Worm (Caenorhabditis elegans) whole organism, L1 larva: ENCODE data around the gene F58B4.7.
A peak's percentile ranks its signal among the peaks of the same experiment; 100 is the strongest.

Experiments used
- C16A3.4 ChIP-seq: fragments of 150-350 bp; optimal IDR thresholded peaks from 2 replicates; lab custom pipeline; 2014; ENCODE audit warnings: missing biosample characterization, missing genetic modification characterization
- C34B4.2 ChIP-seq: sonication (generic microtip); optimal IDR thresholded peaks from 2 replicates; lab custom pipeline; 2017; ENCODE audit warnings: mild to moderate bottlenecking, missing genetic modification characterization, missing compliant biosample characterization
- aha-1 ChIP-seq: fragments of 150-350 bp; optimal IDR thresholded peaks from 2 replicates; lab custom pipeline; 2014; ENCODE audit warnings: missing biosample characterization, missing genetic modification characterization
- alr-1 ChIP-seq: fragments of 200-800 bp; sonication (Bioruptor generic); optimal IDR thresholded peaks from 2 replicates; lab custom pipeline; 2018; ENCODE audit warnings: borderline replicate concordance, mild to moderate bottlenecking, missing genetic modification characterization, missing compliant biosample characterization
- blmp-1 ChIP-seq: fragments of 150-350 bp; optimal IDR thresholded peaks from 2 replicates; lab custom pipeline; 2014; ENCODE audit warnings: missing biosample characterization, missing genetic modification characterization
- ceh-63 ChIP-seq: fragments of 200-800 bp; sonication (Bioruptor generic); optimal IDR thresholded peaks from 2 replicates; lab custom pipeline; 2018; ENCODE audit warnings: mild to moderate bottlenecking, missing genetic modification characterization, missing compliant biosample characterization
- ceh-8 ChIP-seq: fragments of 200-800 bp; sonication (Bioruptor generic); optimal IDR thresholded peaks from 2 replicates; lab custom pipeline; 2018; ENCODE audit warnings: mild to moderate bottlenecking, missing genetic modification characterization, moderate library complexity, missing compliant biosample characterization
- dsc-1 ChIP-seq: sonication (generic microtip); optimal IDR thresholded peaks from 2 replicates; lab custom pipeline; 2016; ENCODE audit warnings: mild to moderate bottlenecking, missing genetic modification characterization, missing compliant biosample characterization
- efl-1 ChIP-seq, 4 experiments: fragments of 150-350 bp; optimal IDR thresholded peaks in 3 of 4; peaks in 1 of 4; 1 replicate in 1 of 4; 2 replicates in 3 of 4; lab custom pipeline; 2014; ENCODE audit warnings: missing biosample characterization in 2 of 4, missing genetic modification characterization in 2 of 4, missing genetic modification reagents in 2 of 4
- efl-3 ChIP-seq: fragments of 200-800 bp; sonication (Bioruptor generic); optimal IDR thresholded peaks from 2 replicates; lab custom pipeline; 2018; ENCODE audit warnings: mild to moderate bottlenecking, missing genetic modification characterization, missing compliant biosample characterization
- egl-27 ChIP-seq, 2 experiments: fragments of 150-350 bp in 1 of 2; sonication (generic microtip); optimal IDR thresholded peaks; 3 replicates each; lab custom pipeline; 2017 to 2018; ENCODE audit warnings: missing biosample characterization in 2 of 2, missing genetic modification characterization in 2 of 2, missing genetic modification reagents in 2 of 2
- ets-5 ChIP-seq: fragments of 200-800 bp; sonication (Bioruptor generic); IDR thresholded peaks from 2 replicates; pipeline ENCODE4 v1.3.6; 2022; ENCODE audit warnings: missing genetic modification characterization, missing compliant biosample characterization
- fkh-10 ChIP-seq: sonication (generic microtip); optimal IDR thresholded peaks from 2 replicates; lab custom pipeline; 2017; ENCODE audit warnings: missing biosample characterization, missing genetic modification reagents, missing genetic modification characterization
- fkh-8 ChIP-seq: sonication (generic microtip); optimal IDR thresholded peaks from 2 replicates; lab custom pipeline; 2016; ENCODE audit warnings: mild to moderate bottlenecking, missing genetic modification characterization, missing compliant biosample characterization
- fos-1 ChIP-seq: fragments of 150-350 bp; optimal IDR thresholded peaks from 2 replicates; lab custom pipeline; 2014; ENCODE audit warnings: missing biosample characterization, missing genetic modification characterization
- hlh-17 ChIP-seq: fragments of 200-800 bp; sonication (Bioruptor generic); optimal IDR thresholded peaks from 2 replicates; lab custom pipeline; 2018; ENCODE audit warnings: missing genetic modification characterization, mild to moderate bottlenecking, missing compliant biosample characterization, moderate library complexity, borderline replicate concordance
- hlh-4 ChIP-seq: sonication (generic microtip); optimal IDR thresholded peaks from 2 replicates; lab custom pipeline; 2016; ENCODE audit warnings: mild to moderate bottlenecking, missing genetic modification characterization, missing compliant biosample characterization
- irx-1 ChIP-seq: sonication (generic microtip); optimal IDR thresholded peaks from 2 replicates; lab custom pipeline; 2016; ENCODE audit warnings: missing genetic modification characterization, missing compliant biosample characterization
- isw-1 ChIP-seq: fragments of 200-800 bp; sonication (Bioruptor generic); IDR thresholded peaks from 2 replicates; pipeline ENCODE4 v1.3.6; 2022; ENCODE audit warnings: missing genetic modification characterization, missing compliant biosample characterization
- lin-13 ChIP-seq: fragments of 150-350 bp; optimal IDR thresholded peaks from 2 replicates; lab custom pipeline; 2014; ENCODE audit warnings: missing biosample characterization, missing genetic modification reagents, missing genetic modification characterization
- lin-14 ChIP-seq: fragments of 200-800 bp; sonication (Bioruptor generic); optimal IDR thresholded peaks from 2 replicates; lab custom pipeline; 2018; ENCODE audit warnings: mild to moderate bottlenecking, missing genetic modification characterization, moderate library complexity, missing compliant biosample characterization
- lin-15B ChIP-seq: fragments of 150-350 bp; sonication (generic microtip); optimal IDR thresholded peaks from 3 replicates; lab custom pipeline; 2014; ENCODE audit warnings: missing biosample characterization, missing genetic modification characterization
- lin-35 ChIP-seq, 2 experiments: fragments of 150-350 bp; optimal IDR thresholded peaks; 2 replicates each; lab custom pipeline; 2014; ENCODE audit warnings: missing biosample characterization in 2 of 2, missing genetic modification characterization in 2 of 2, missing genetic modification reagents in 2 of 2
- lin-39 ChIP-seq: fragments of 150-350 bp; optimal IDR thresholded peaks from 2 replicates; lab custom pipeline; 2014; ENCODE audit warnings: missing biosample characterization, missing genetic modification reagents, missing genetic modification characterization
- lir-3 ChIP-seq: sonication (generic microtip); optimal IDR thresholded peaks from 2 replicates; lab custom pipeline; 2016; ENCODE audit warnings: mild to moderate bottlenecking, missing genetic modification characterization, moderate library complexity, missing compliant biosample characterization; ENCODE audit not compliant: poor library complexity
- lsy-2 ChIP-seq, 2 experiments: fragments of 150-350 bp; optimal IDR thresholded peaks; 2 replicates each; lab custom pipeline; 2014; ENCODE audit warnings: missing biosample characterization in 2 of 2, missing genetic modification characterization in 2 of 2
- mdl-1 ChIP-seq, 2 experiments: fragments of 150-350 bp; optimal IDR thresholded peaks; 2 replicates each; lab custom pipeline; 2014 to 2017; ENCODE audit warnings: missing biosample characterization in 2 of 2, missing genetic modification characterization in 2 of 2, inconsistent platforms in 1 of 2
- nhr-28 ChIP-seq: fragments of 150-350 bp; optimal IDR thresholded peaks from 2 replicates; lab custom pipeline; 2014; ENCODE audit warnings: missing biosample characterization, missing genetic modification characterization
- nhr-47 ChIP-seq: sonication (generic microtip); optimal IDR thresholded peaks from 2 replicates; lab custom pipeline; 2016; ENCODE audit warnings: mild to moderate bottlenecking, missing genetic modification characterization, moderate library complexity, missing compliant biosample characterization
- nhr-71 ChIP-seq: sonication (generic microtip); optimal IDR thresholded peaks from 2 replicates; lab custom pipeline; 2016; ENCODE audit warnings: mild to moderate bottlenecking, missing genetic modification characterization, moderate library complexity, missing compliant biosample characterization
- nhr-76 ChIP-seq: sonication (generic microtip); optimal IDR thresholded peaks from 2 replicates; lab custom pipeline; 2017; ENCODE audit warnings: missing biosample characterization, missing genetic modification characterization
- nhr-77 ChIP-seq: fragments of 150-350 bp; optimal IDR thresholded peaks from 2 replicates; lab custom pipeline; 2014; ENCODE audit warnings: missing biosample characterization, missing genetic modification characterization
- nhr-84 ChIP-seq: sonication (generic microtip); optimal IDR thresholded peaks from 2 replicates; lab custom pipeline; 2017; ENCODE audit warnings: missing biosample characterization, missing genetic modification characterization
- pax-3 ChIP-seq: fragments of 200-800 bp; sonication (Bioruptor generic); optimal IDR thresholded peaks from 2 replicates; lab custom pipeline; 2018; ENCODE audit warnings: mild to moderate bottlenecking, missing genetic modification characterization, moderate library complexity, missing compliant biosample characterization
- skn-1 ChIP-seq: fragments of 150-350 bp; optimal IDR thresholded peaks from 2 replicates; lab custom pipeline; 2014; ENCODE audit warnings: missing biosample characterization, missing genetic modification characterization
- snpc-4 ChIP-seq: fragments of 150-350 bp; optimal IDR thresholded peaks from 2 replicates; lab custom pipeline; 2014; ENCODE audit warnings: missing biosample characterization, missing genetic modification characterization
- sptf-1 ChIP-seq: fragments of 150-350 bp; optimal IDR thresholded peaks from 2 replicates; lab custom pipeline; 2014; ENCODE audit warnings: missing biosample characterization, missing genetic modification characterization
- sup-37 ChIP-seq: fragments of 200-800 bp; sonication (Bioruptor generic); optimal IDR thresholded peaks from 2 replicates; lab custom pipeline; 2018; ENCODE audit warnings: mild to moderate bottlenecking, missing genetic modification characterization, missing compliant biosample characterization
- tlp-1 ChIP-seq: fragments of 150-350 bp; optimal IDR thresholded peaks from 2 replicates; lab custom pipeline; 2014; ENCODE audit warnings: missing biosample characterization, missing genetic modification characterization
- unc-130 ChIP-seq: fragments of 150-350 bp; optimal IDR thresholded peaks from 2 replicates; lab custom pipeline; 2017; ENCODE audit warnings: missing biosample characterization, missing genetic modification characterization, inconsistent platforms
- unc-62 ChIP-seq: fragments of 150-350 bp; optimal IDR thresholded peaks from 2 replicates; lab custom pipeline; 2014; ENCODE audit warnings: missing biosample characterization, missing genetic modification reagents, missing genetic modification characterization
- vab-15 ChIP-seq: sonication (generic microtip); optimal IDR thresholded peaks from 2 replicates; lab custom pipeline; 2017; ENCODE audit warnings: missing genotype, mild to moderate bottlenecking, missing genetic modification characterization, missing compliant biosample characterization
- xbp-1 ChIP-seq: sonication (generic microtip); optimal IDR thresholded peaks from 2 replicates; lab custom pipeline; 2016; ENCODE audit warnings: missing genetic modification characterization, missing compliant biosample characterization
- zag-1 ChIP-seq: fragments of 150-350 bp; optimal IDR thresholded peaks from 2 replicates; lab custom pipeline; 2014; ENCODE audit warnings: missing biosample characterization, missing genetic modification characterization
- zip-4 ChIP-seq: fragments of 200-800 bp; sonication (Bioruptor generic); optimal IDR thresholded peaks from 2 replicates; lab custom pipeline; 2018; ENCODE audit warnings: mild to moderate bottlenecking, missing genetic modification characterization, moderate library complexity, missing compliant biosample characterization
- ztf-4 ChIP-seq: fragments of 150-350 bp; optimal IDR thresholded peaks from 2 replicates; lab custom pipeline; 2014; ENCODE audit warnings: missing biosample characterization, missing genetic modification characterization

Gene F58B4.7

ce11 chrV:10961448-10961870 lies 38.3 kb upstream of the F58B4.7 start (continued):
- TF ChIP-seq lsy-2 (tag; optimal IDR thresholded peaks at IDR 0.05; lab: Kevin White, UChicago) (peak; percentile 46 to 61), C16A3.4 (tag; lab: Kevin White, UChicago) (peak; percentile 50), sptf-1 (no peak), sup-37 (peak; percentile 5), zag-1 (no peak), lin-14 (GFP tag; lab: Kevin White, UChicago) (peak; percentile 96), nhr-47 (tag; lab: Kevin White, UChicago) (peak; percentile 73), efl-3 (no peak), skn-1 (tag; lab: Kevin White, UChicago) (peak; percentile 37), aha-1 (no peak), lin-35 (GFP tag; optimal IDR thresholded peaks at IDR 0.05; lab: Kevin White, UChicago) (peak; percentile 62 to 64), lin-39 (no peak), fos-1 (tag; lab: Kevin White, UChicago) (no peak), isw-1 (peak; percentile 44), nhr-77 (tag; lab: Kevin White, UChicago) (peak; percentile 48), hlh-4 (tag; lab: Kevin White, UChicago) (no peak), ceh-63 (GFP tag; lab: Kevin White, UChicago) (no peak), vab-15 (no peak), fkh-8 (tag; lab: Kevin White, UChicago) (peak; percentile 69), ceh-8 (GFP tag; lab: Kevin White, UChicago) (peak; percentile 74), mdl-1 (tag; optimal IDR thresholded peaks at IDR 0.05; lab: Kevin White, UChicago) (peak in 1 of 2 experiments; percentile 53), alr-1 (tag; lab: Kevin White, UChicago) (no peak), nhr-84 (tag; lab: Kevin White, UChicago) (no peak), unc-62 (GFP tag; lab: Kevin White, UChicago) (no peak), ztf-4 (peak; percentile 61), C34B4.2 (no peak), dsc-1 (tag; lab: Kevin White, UChicago) (peak; percentile 95), snpc-4 (tag; lab: Kevin White, UChicago) (peak; percentile 6), unc-130 (no peak), hlh-17 (GFP tag; lab: Kevin White, UChicago) (no peak), tlp-1 (tag; lab: Kevin White, UChicago) (no peak), egl-27 (tag; optimal IDR thresholded peaks at IDR 0.05; lab: Kevin White, UChicago) (peak in 1 of 2 experiments; percentile 44), nhr-76 (tag; lab: Kevin White, UChicago) (no peak), blmp-1 (tag; lab: Kevin White, UChicago) (peak; percentile 73), efl-1 (optimal IDR thresholded peaks at IDR 0.05; lab: Kevin White, UChicago) (peak; percentile 26 to 49), efl-1 (GFP tag; optimal IDR thresholded peaks at IDR 0.05 in 1 of 2; lab: Kevin White, UChicago) (peak; percentile 22 to 94), lin-13 (GFP tag; lab: Kevin White, UChicago) (no peak), zip-4 (GFP tag; lab: Kevin White, UChicago) (peak; percentile 18), nhr-71 (peak; percentile 92), irx-1 (peak; percentile 72), pax-3 (tag; lab: Kevin White, UChicago) (no peak), xbp-1 (tag; lab: Kevin White, UChicago) (peak; percentile 77), nhr-28 (tag; lab: Kevin White, UChicago) (no peak), fkh-10 (peak; percentile 63), lir-3 (peak; percentile 59), lin-15B (tag; lab: Kevin White, UChicago) (no peak), ets-5 (no peak)
